Fruit fly (Drosophila melanogaster) whole organism, embryonic: Measurements from ENCODE around the gene Hsp110.
A peak's percentile ranks its signal among the peaks of the same experiment; 100 is the strongest.

Experiments used
- Atf6 ChIP-seq: fragments of 200-800 bp; sonication (Bioruptor generic); IDR thresholded peaks from 2 replicates; pipeline ENCODE4 v1.3.6; 2022; ENCODE audit warnings: missing biosample characterization, missing genetic modification characterization
- B-H2 ChIP-seq: fragments of 200-800 bp; sonication (Bioruptor generic); optimal IDR thresholded peaks from 2 replicates; lab custom pipeline; 2018; ENCODE audit warnings: missing biosample characterization, mild to moderate bottlenecking, missing genetic modification characterization
- CG10543 ChIP-seq: fragments of 200-800 bp; sonication (Bioruptor generic); optimal IDR thresholded peaks from 3 replicates; lab custom pipeline; 2017; ENCODE audit warnings: missing biosample characterization, mild to moderate bottlenecking, missing genetic modification characterization, moderate library complexity
- CG11504 ChIP-seq: fragments of 200-800 bp; sonication (Bioruptor generic); optimal IDR thresholded peaks from 3 replicates; lab custom pipeline; 2019; ENCODE audit warnings: missing biosample characterization, mild to moderate bottlenecking, missing genetic modification characterization, moderate library complexity
- CG11723 ChIP-seq: fragments of 200-800 bp; sonication (Bioruptor generic); optimal IDR thresholded peaks from 2 replicates; lab custom pipeline; 2017; ENCODE audit warnings: missing biosample characterization, mild to moderate bottlenecking, missing genetic modification characterization
- CG13296 ChIP-seq: fragments of 200-800 bp; sonication (Bioruptor generic); optimal IDR thresholded peaks from 3 replicates; lab custom pipeline; 2018; ENCODE audit warnings: missing biosample characterization, mild to moderate bottlenecking, missing genetic modification characterization
- CG13624 ChIP-seq: fragments of 200-800 bp; sonication (Bioruptor generic); optimal IDR thresholded peaks from 2 replicates; lab custom pipeline; 2016; ENCODE audit warnings: missing biosample characterization, missing genetic modification characterization
- CG14965 ChIP-seq: fragments of 200-800 bp; sonication (Bioruptor generic); optimal IDR thresholded peaks from 2 replicates; lab custom pipeline; 2016; ENCODE audit warnings: missing biosample characterization, missing genetic modification characterization, borderline replicate concordance
- CG15011 ChIP-seq: fragments of 200-800 bp; sonication (Bioruptor generic); optimal IDR thresholded peaks from 3 replicates; lab custom pipeline; 2018; ENCODE audit warnings: missing biosample characterization, mild to moderate bottlenecking, missing genetic modification characterization
- CG15073 ChIP-seq: fragments of 200-800 bp; sonication (Bioruptor generic); optimal IDR thresholded peaks from 2 replicates; lab custom pipeline; 2016; ENCODE audit warnings: missing biosample characterization, missing genetic modification characterization
- CG2199 ChIP-seq: fragments of 200-800 bp; sonication (Bioruptor generic); IDR thresholded peaks from 3 replicates; pipeline ENCODE4 v1.3.6; 2022; ENCODE audit warnings: missing biosample characterization, missing genetic modification characterization
- CG3065 ChIP-seq: fragments of 200-800 bp; sonication (Bioruptor generic); optimal IDR thresholded peaks from 2 replicates; lab custom pipeline; 2016; ENCODE audit warnings: missing biosample characterization, missing genetic modification characterization
- CG31224 ChIP-seq: fragments of 200-800 bp; sonication (Bioruptor generic); IDR thresholded peaks from 2 replicates; pipeline ENCODE4 v1.3.6; 2022; ENCODE audit warnings: missing biosample characterization, missing genetic modification characterization
- CG42726 ChIP-seq: fragments of 200-800 bp; sonication (Bioruptor generic); IDR thresholded peaks from 2 replicates; pipeline ENCODE4 v1.3.6; 2022; ENCODE audit warnings: missing biosample characterization, missing genetic modification characterization; ENCODE audit not compliant: partially characterized antibody
- CG6765 ChIP-seq: fragments of 200-800 bp; sonication (Bioruptor generic); optimal IDR thresholded peaks from 3 replicates; lab custom pipeline; 2017; ENCODE audit warnings: missing biosample characterization, mild to moderate bottlenecking, missing genetic modification characterization
- CG6813 ChIP-seq: fragments of 200-800 bp; sonication (Bioruptor generic); optimal IDR thresholded peaks from 2 replicates; lab custom pipeline; 2017; ENCODE audit warnings: missing biosample characterization, missing genetic modification characterization, mild to moderate bottlenecking, moderate library complexity, missing genetic modification reagents
- CG7271 ChIP-seq: fragments of 200-800 bp; sonication (Bioruptor generic); optimal IDR thresholded peaks from 2 replicates; lab custom pipeline; 2018; ENCODE audit warnings: missing biosample characterization, mild to moderate bottlenecking, missing genetic modification characterization, moderate library complexity
- CG7928 ChIP-seq: fragments of 200-800 bp; sonication (Bioruptor generic); optimal IDR thresholded peaks from 2 replicates; lab custom pipeline; 2017; ENCODE audit warnings: missing biosample characterization, mild to moderate bottlenecking, missing genetic modification characterization
- Eip74EF ChIP-seq, 2 experiments: fragments of 200-800 bp in 1 of 2; fragments of >200 bp in 1 of 2; sonication (Bioruptor generic) in 1 of 2; optimal IDR thresholded peaks; 2 replicates each; lab custom pipeline; 2017 to 2019; ENCODE audit warnings: missing biosample characterization in 2 of 2, missing genetic modification characterization in 2 of 2, mild to moderate bottlenecking in 1 of 2, moderate library complexity in 1 of 2
- H2.0 ChIP-seq: fragments of 200-800 bp; sonication (Bioruptor generic); IDR thresholded peaks from 2 replicates; pipeline ENCODE4 v1.3.6; 2022; ENCODE audit warnings: missing biosample characterization, missing genetic modification characterization
- MESR4 ChIP-seq: fragments of 200-800 bp; sonication (Bioruptor generic); optimal IDR thresholded peaks from 2 replicates; lab custom pipeline; 2018; ENCODE audit warnings: missing biosample characterization, mild to moderate bottlenecking, missing genetic modification characterization, moderate library complexity
- Mes4 ChIP-seq: fragments of 200-800 bp; sonication (Bioruptor generic); optimal IDR thresholded peaks from 2 replicates; lab custom pipeline; 2016; ENCODE audit warnings: missing biosample characterization, missing genetic modification characterization
- NC2α ChIP-seq: fragments of 200-800 bp; sonication (Bioruptor generic); optimal IDR thresholded peaks from 2 replicates; lab custom pipeline; 2016; ENCODE audit warnings: missing biosample characterization, missing genetic modification characterization
- Nf-YB ChIP-seq: fragments of 200-800 bp; sonication (Bioruptor generic); optimal IDR thresholded peaks from 3 replicates; lab custom pipeline; 2019; ENCODE audit warnings: missing biosample characterization, mild to moderate bottlenecking, missing genetic modification characterization, moderate library complexity
- Ravus ChIP-seq: fragments of 200-800 bp; sonication (Bioruptor generic); IDR thresholded peaks from 2 replicates; pipeline ENCODE4 v1.3.6; 2022; ENCODE audit warnings: missing biosample characterization, missing genetic modification characterization
- Taf1 ChIP-seq: fragments of 200-800 bp; sonication (Bioruptor generic); IDR thresholded peaks from 2 replicates; pipeline ENCODE4 v1.3.6; 2022; ENCODE audit warnings: missing biosample characterization, missing genetic modification characterization
- Trl ChIP-seq, 3 experiments: fragments of >200 bp in 2 of 3; fragments of 200-800 bp in 1 of 3; sonication (Bioruptor generic) in 1 of 3; optimal IDR thresholded peaks; 2 replicates in 1 of 3; 3 replicates in 2 of 3; lab custom pipeline; 2016 to 2017; ENCODE audit warnings: missing biosample characterization in 1 of 3, missing genetic modification characterization in 1 of 3
- al ChIP-seq: fragments of 200-800 bp; sonication (Bioruptor generic); IDR thresholded peaks from 2 replicates; pipeline ENCODE4 v1.3.6; 2022; ENCODE audit warnings: missing biosample characterization, missing genetic modification characterization
- ara ChIP-seq: fragments of 200-800 bp; sonication (Bioruptor generic); IDR thresholded peaks from 2 replicates; pipeline ENCODE4 v1.3.6; 2022; ENCODE audit warnings: missing biosample characterization, missing genetic modification characterization
- ase ChIP-seq: fragments of 200-800 bp; sonication (Bioruptor generic); IDR thresholded peaks from 3 replicates; pipeline ENCODE4 v1.3.6; 2022; ENCODE audit warnings: missing biosample characterization, missing genetic modification characterization
- ato ChIP-seq: fragments of 200-800 bp; sonication (Bioruptor generic); IDR thresholded peaks from 2 replicates; pipeline ENCODE4 v1.3.6; 2022; ENCODE audit warnings: missing biosample characterization, missing genetic modification characterization; ENCODE audit not compliant: partially characterized antibody
- az2 ChIP-seq: fragments of 200-800 bp; sonication (Bioruptor generic); optimal IDR thresholded peaks from 3 replicates; lab custom pipeline; 2016; ENCODE audit warnings: missing biosample characterization, missing genetic modification characterization
- bbx ChIP-seq: fragments of 200-800 bp; sonication (Bioruptor generic); IDR thresholded peaks from 2 replicates; pipeline ENCODE4 v1.3.6; 2022; ENCODE audit warnings: missing biosample characterization, missing genetic modification characterization; ENCODE audit not compliant: partially characterized antibody
- bigmax ChIP-seq: fragments of 200-800 bp; sonication (Bioruptor generic); optimal IDR thresholded peaks from 2 replicates; lab custom pipeline; 2018; ENCODE audit warnings: missing biosample characterization, mild to moderate bottlenecking, missing genetic modification characterization
- croc ChIP-seq: fragments of 200-800 bp; sonication (Bioruptor generic); conservative IDR thresholded peaks from 3 replicates; pipeline ENCODE4 v1.3.6; 2022; ENCODE audit warnings: missing biosample characterization, missing genetic modification characterization
- disco-r ChIP-seq: fragments of 200-800 bp; sonication (Bioruptor generic); optimal IDR thresholded peaks from 2 replicates; lab custom pipeline; 2016; ENCODE audit warnings: missing biosample characterization, missing genetic modification characterization
- exex ChIP-seq: fragments of 200-800 bp; sonication (Bioruptor generic); optimal IDR thresholded peaks from 4 replicates; lab custom pipeline; 2018; ENCODE audit warnings: missing biosample characterization, mild to moderate bottlenecking, missing genetic modification characterization, moderate library complexity
- grau ChIP-seq: fragments of 200-800 bp; optimal IDR thresholded peaks from 3 replicates; lab custom pipeline; 2019; ENCODE audit warnings: missing biosample characterization, mild to moderate bottlenecking, missing genetic modification characterization, moderate library complexity
- gro ChIP-seq: fragments of 200-800 bp; sonication (Bioruptor generic); optimal IDR thresholded peaks from 2 replicates; lab custom pipeline; 2016; ENCODE audit warnings: missing biosample characterization, missing genetic modification characterization
- ham ChIP-seq: fragments of 200-800 bp; sonication (Bioruptor generic); IDR thresholded peaks from 2 replicates; pipeline ENCODE4 v1.3.6; 2022; ENCODE audit warnings: missing biosample characterization, missing genetic modification characterization
- kah ChIP-seq: fragments of 200-800 bp; sonication (Bioruptor generic); optimal IDR thresholded peaks from 2 replicates; lab custom pipeline; 2018; ENCODE audit warnings: missing biosample characterization, mild to moderate bottlenecking, missing genetic modification characterization
- rib ChIP-seq: fragments of 200-800 bp; sonication (Bioruptor generic); IDR thresholded peaks from 2 replicates; pipeline ENCODE4 v1.3.6; 2022; ENCODE audit warnings: missing biosample characterization, missing genetic modification characterization
- ro ChIP-seq: fragments of 200-800 bp; sonication (Bioruptor generic); IDR thresholded peaks from 2 replicates; pipeline ENCODE4 v1.3.6; 2022; ENCODE audit warnings: missing biosample characterization, missing genetic modification characterization
- sr ChIP-seq: fragments of 200-800 bp; sonication (Bioruptor generic); IDR thresholded peaks from 3 replicates; pipeline ENCODE4 v1.3.6; 2022; ENCODE audit warnings: missing biosample characterization, missing genetic modification characterization
- tll ChIP-seq, 2 experiments: fragments of 200-800 bp in 1 of 2; fragments of >200 bp in 1 of 2; sonication (Bioruptor generic) in 1 of 2; optimal IDR thresholded peaks; 2 replicates each; lab custom pipeline; 2017 to 2019; ENCODE audit warnings: missing biosample characterization in 2 of 2, missing genetic modification characterization in 2 of 2, mild to moderate bottlenecking in 1 of 2, moderate library complexity in 1 of 2
- vfl ChIP-seq: fragments of 200-800 bp; sonication (Bioruptor generic); optimal IDR thresholded peaks from 2 replicates; lab custom pipeline; 2016; ENCODE audit warnings: missing biosample characterization, missing genetic modification characterization
- vvl ChIP-seq: fragments of 200-800 bp; sonication (Bioruptor generic); IDR thresholded peaks from 2 replicates; pipeline ENCODE4 v1.3.6; 2022; ENCODE audit warnings: missing biosample characterization, missing genetic modification characterization
- wor ChIP-seq: fragments of 200-800 bp; sonication (Bioruptor generic); IDR thresholded peaks from 2 replicates; pipeline ENCODE4 v1.3.6; 2022; ENCODE audit warnings: missing biosample characterization, missing genetic modification characterization
- yki ChIP-seq: fragments of >200 bp; optimal IDR thresholded peaks from 3 replicates; lab custom pipeline; 2018

Gene Hsp110

dm6 chr3L:14050944-14051548, 14.2 kb downstream of the Hsp110 start, which contains the start of gene CG6833 (continued):
- TF ChIP-seq vvl (GFP tag; lab: Robert Waterston, UW), result peak; percentile 91
- peak; percentile 53; the same call in 1 of the 3 replicates for TF ChIP-seq sr (GFP tag; lab: Robert Waterston, UW)
- TF ChIP-seq Ravus (GFP tag; lab: Robert Waterston, UW), result peak; percentile 32
- no peak for TF ChIP-seq CG3065 (GFP tag; lab: Kevin White, UChicago)
- TF ChIP-seq disco-r, result no peak
- TF ChIP-seq az2 (GFP tag; lab: Kevin White, UChicago), result peak; percentile 68
- TF ChIP-seq ro (GFP tag; lab: Robert Waterston, UW), result no peak
- peak; percentile 61; the same call in 1 of the 2 replicates for TF ChIP-seq ara (GFP tag; lab: Robert Waterston, UW)
- TF ChIP-seq croc (GFP tag; lab: Robert Waterston, UW), result peak; percentile 53; the same call in 2 of the 3 replicates
- peak; percentile 77 for TF ChIP-seq CG31224 (GFP tag; lab: Robert Waterston, UW)
- no peak for TF ChIP-seq Nf-YB (GFP tag; lab: Kevin White, UChicago)
- peak; percentile 75 for TF ChIP-seq CG2199 (GFP tag; lab: Robert Waterston, UW)
- no peak for TF ChIP-seq CG15011
- TF ChIP-seq Mes4, result peak; percentile 11
- TF ChIP-seq al (GFP tag; lab: Robert Waterston, UW), result peak; percentile 64
- peak; percentile 59 for TF ChIP-seq grau
- TF ChIP-seq NC2α (GFP tag; lab: Kevin White, UChicago), result no peak
- TF ChIP-seq bbx (GFP tag; lab: Robert Waterston, UW), result 0 out of 2 replicates have a peak, but pooled peaks have one; percentile 39
- peak; percentile 41 for TF ChIP-seq CG13296 (GFP tag; lab: Kevin White, UChicago)
- TF ChIP-seq CG7928 (GFP tag; lab: Kevin White, UChicago), result peak; percentile 4
- peak; percentile 67; the same call in 2 of the 3 replicates for TF ChIP-seq ase
- no peak for TF ChIP-seq CG15073 (GFP tag; lab: Kevin White, UChicago)
- peak; percentile 81 for TF ChIP-seq H2.0 (GFP tag; lab: Robert Waterston, UW)
- TF ChIP-seq vfl (GFP tag; lab: Kevin White, UChicago), result peak; percentile 41
- no peak for TF ChIP-seq exex
- no peak for TF ChIP-seq CG11723 (GFP tag; lab: Kevin White, UChicago)
- no peak for TF ChIP-seq wor (GFP tag; lab: Robert Waterston, UW)
- TF ChIP-seq tll (GFP tag; optimal IDR thresholded peaks at IDR 0.05; lab: Kevin White, UChicago), result no peak
- peak; percentile 79 for TF ChIP-seq MESR4 (GFP tag; lab: Kevin White, UChicago)
- peak; percentile 41 for TF ChIP-seq rib (GFP tag; lab: Robert Waterston, UW)
- TF ChIP-seq CG10543 (GFP tag; lab: Kevin White, UChicago), result peak; percentile 43
- TF ChIP-seq CG11504 (tag; lab: Kevin White, UChicago), result peak; percentile 72
- TF ChIP-seq Eip74EF (GFP tag; optimal IDR thresholded peaks at IDR 0.05; lab: Kevin White, UChicago), result no peak
- peak; percentile 34 for TF ChIP-seq B-H2 (GFP tag; lab: Kevin White, UChicago)
- TF ChIP-seq kah (GFP tag; lab: Kevin White, UChicago), result no peak
- peak; percentile 45 for TF ChIP-seq CG6813 (GFP tag; lab: Kevin White, UChicago)
- peak; percentile 77 for TF ChIP-seq gro (GFP tag; lab: Kevin White, UChicago)
- peak; percentile 70 for TF ChIP-seq CG13624 (GFP tag; lab: Kevin White, UChicago)
- no peak for TF ChIP-seq Trl (optimal IDR thresholded peaks at IDR 0.05; lab: Kevin White, UChicago)
- TF ChIP-seq Trl (GFP tag; optimal IDR thresholded peaks at IDR 0.05; lab: Kevin White, UChicago), result peak; percentile 76
- TF ChIP-seq yki (lab: Kevin White, UChicago), result no peak
- TF ChIP-seq CG7271, result peak; percentile 68
- TF ChIP-seq Taf1, result peak; percentile 60; the same call in 1 of the 2 replicates
- no peak for TF ChIP-seq bigmax (GFP tag; lab: Kevin White, UChicago)
- 0 out of 2 replicates have a peak, but pooled peaks have one; percentile 15 for TF ChIP-seq ham (GFP tag; lab: Robert Waterston, UW)
- TF ChIP-seq CG14965 (GFP tag; lab: Kevin White, UChicago), result no peak
- no peak for TF ChIP-seq CG6765 (GFP tag; lab: Kevin White, UChicago)
- TF ChIP-seq ato, result no peak
- peak; percentile 64 for TF ChIP-seq Atf6
- TF ChIP-seq CG42726, result 0 out of 2 replicates have a peak, but pooled peaks have one; percentile 30
